Fruit fly (Drosophila melanogaster): ENCODE measurements around the gene CG5968.

dm6 chr2L:16519582-16520474 lies 29.9 kb downstream of the CG5968 start:
- TF ChIP-seq EcR (GFP tag; optimal IDR thresholded peaks at IDR 0.05), result no peak
- TF ChIP-seq psq (optimal IDR thresholded peaks at IDR 0.05), result no peak
- TF ChIP-seq CG8478 (optimal IDR thresholded peaks at IDR 0.05), result no peak
